Worm (Caenorhabditis elegans) whole organism, L4 larva: ENCODE measurements around the gene T23E7.2.

Source experiments
- Y48G9A.11 ChIP-seq: fragments of 200-800 bp; sonication (Bioruptor generic); IDR thresholded peaks from 2 replicates; pipeline ENCODE4 v1.3.6; 2022; ENCODE audit warnings: missing genetic modification reagents, missing genetic modification characterization, missing compliant biosample characterization
- ama-1 ChIP-seq: fragments of 150-350 bp; optimal IDR thresholded peaks from 2 replicates; lab custom pipeline; 2014; ENCODE audit warnings: inconsistent platforms, mixed read lengths
- daf-8 ChIP-seq: fragments of 200-800 bp; sonication (Bioruptor generic); IDR thresholded peaks from 2 replicates; pipeline ENCODE4 v1.3.6; 2022; ENCODE audit warnings: missing genetic modification characterization, missing compliant biosample characterization
- egl-27 ChIP-seq: sonication (generic microtip); optimal IDR thresholded peaks from 3 replicates; lab custom pipeline; 2017; ENCODE audit warnings: missing biosample characterization, missing genetic modification reagents, missing genetic modification characterization
- fos-1 ChIP-seq: fragments of 150-350 bp; optimal IDR thresholded peaks from 2 replicates; lab custom pipeline; 2014; ENCODE audit warnings: missing biosample characterization, missing genetic modification characterization
- mep-1 ChIP-seq: fragments of 150-350 bp; sonication (generic microtip); optimal IDR thresholded peaks from 3 replicates; lab custom pipeline; 2014; ENCODE audit warnings: missing biosample characterization, missing genetic modification characterization
- nhr-6 ChIP-seq: fragments of 150-350 bp; optimal IDR thresholded peaks from 2 replicates; lab custom pipeline; 2014; ENCODE audit warnings: missing biosample characterization, missing genetic modification characterization
- skn-1 ChIP-seq: fragments of 150-350 bp; optimal IDR thresholded peaks from 2 replicates; lab custom pipeline; 2014; ENCODE audit warnings: missing biosample characterization, missing genetic modification characterization
- snpc-1.2 ChIP-seq: fragments of 200-800 bp; sonication (Bioruptor generic); IDR thresholded peaks from 2 replicates; pipeline ENCODE4 v1.3.6; 2022; ENCODE audit warnings: missing genetic modification reagents, missing genetic modification characterization, missing compliant biosample characterization
- unc-62 ChIP-seq, 3 experiments: fragments of 150-350 bp in 1 of 3; sonication (generic microtip); optimal IDR thresholded peaks in 2 of 3; peaks in 1 of 3; 1 replicate in 1 of 3; 2 replicates in 2 of 3; lab custom pipeline; 2014 to 2017; ENCODE audit warnings: missing biosample characterization in 3 of 3, missing genetic modification characterization in 3 of 3, missing genetic modification reagents in 3 of 3, missing genotype in 1 of 3
- vab-7 ChIP-seq: fragments of 200-800 bp; sonication (Bioruptor generic); IDR thresholded peaks from 2 replicates; pipeline ENCODE4 v1.3.6; 2022; ENCODE audit warnings: missing genetic modification reagents, missing genetic modification characterization, missing compliant biosample characterization

DNA sequence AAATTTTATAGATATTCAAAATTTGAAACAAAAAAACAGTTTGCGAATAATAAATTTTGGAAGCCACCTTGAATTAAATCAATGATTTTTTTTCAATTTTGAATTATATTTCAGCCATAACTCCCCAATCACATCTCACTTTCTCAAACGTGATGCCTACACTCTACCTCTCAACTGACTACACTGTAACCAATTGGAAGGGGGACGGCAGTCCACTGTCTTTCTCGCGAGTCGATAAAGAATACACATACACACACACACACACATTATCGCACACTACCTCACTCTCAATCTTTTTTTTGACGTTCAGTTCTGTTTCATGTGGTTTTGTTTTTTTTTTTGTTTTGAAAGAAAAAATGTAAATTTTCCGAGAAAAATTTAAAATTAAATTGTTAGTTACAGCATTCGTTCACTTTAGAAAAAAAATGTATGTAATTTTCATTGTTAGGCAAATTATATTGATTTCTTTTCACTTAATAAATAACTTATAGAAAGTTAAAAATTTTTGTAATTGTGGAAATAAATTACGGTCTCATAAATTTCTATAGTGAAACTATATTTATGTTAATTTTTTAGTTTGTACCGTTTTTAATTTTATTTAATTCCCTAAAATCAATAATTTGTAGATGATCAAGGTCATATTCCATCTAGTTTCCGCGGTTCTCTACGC, 43.6 kb downstream of the T23E7.2 start, which contains the start of gene cTel55X.1:
- TF ChIP-seq nhr-6 (no peak), daf-8 (GFP tag; lab: Robert Waterston, UW) (no peak), vab-7 (no peak), ama-1 (lab: Kevin White, UChicago) (no peak), egl-27 (tag; lab: Kevin White, UChicago) (no peak), snpc-1.2 (GFP tag; lab: Robert Waterston, UW) (no peak), unc-62 (GFP tag; optimal IDR thresholded peaks at IDR 0.05 in 1 of 2; lab: Kevin White, UChicago) (no peak), unc-62 (tag; optimal IDR thresholded peaks at IDR 0.05; lab: Kevin White, UChicago) (no peak), Y48G9A.11 (GFP tag; lab: Robert Waterston, UW) (no peak), skn-1 (tag; lab: Kevin White, UChicago) (no peak), fos-1 (tag; lab: Kevin White, UChicago) (no peak), mep-1 (tag; lab: Kevin White, UChicago) (peak; percentile 16)
